Fruit fly (Drosophila melanogaster): ENCODE results near the gene CG12576.

DNA sequence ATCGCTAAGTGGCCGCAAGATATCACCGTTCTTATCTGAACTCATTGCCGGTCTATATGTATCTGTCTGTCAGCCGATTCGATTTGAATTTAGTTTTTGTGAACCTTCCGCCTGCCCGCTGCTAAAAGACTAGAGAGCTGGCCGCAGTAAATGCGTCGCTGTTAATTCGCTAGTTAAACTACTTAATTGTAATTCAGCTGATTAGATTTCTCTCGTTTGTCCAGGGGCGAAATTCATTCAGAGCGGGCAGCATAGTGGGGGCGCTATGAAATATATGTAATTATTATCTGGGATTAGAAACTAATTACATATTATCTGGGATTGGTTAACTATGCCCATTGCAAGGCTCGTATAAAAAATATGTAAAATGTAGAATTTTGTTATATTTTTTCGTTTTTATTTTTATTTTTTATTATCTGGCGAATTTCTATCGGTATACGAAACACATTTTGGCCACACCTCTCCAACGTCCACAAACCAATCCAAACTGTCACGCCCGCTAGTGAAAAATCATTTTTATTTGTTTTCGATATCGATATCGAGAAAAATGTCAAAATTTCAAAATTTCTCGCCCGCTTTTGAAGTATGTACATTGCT lies 32.9 kb downstream of the CG12576 start, which contains the start of the genes CG14615 and tilB:
- TF ChIP-seq lola (GFP tag; optimal IDR thresholded peaks at IDR 0.05): no peak
- no peak for TF ChIP-seq CrebA (GFP tag; optimal IDR thresholded peaks at IDR 0.05; ENCODE audit: borderline replicate concordance)
- no peak for TF ChIP-seq Dfd (GFP tag; optimal IDR thresholded peaks at IDR 0.05)
- no peak for TF ChIP-seq OdsH (GFP tag; optimal IDR thresholded peaks at IDR 0.05)
- TF ChIP-seq woc (GFP tag; optimal IDR thresholded peaks at IDR 0.05): no peak
- no peak for TF ChIP-seq fru (GFP tag; optimal IDR thresholded peaks at IDR 0.05)
- no peak for TF ChIP-seq tai (GFP tag; optimal IDR thresholded peaks at IDR 0.05)
- TF ChIP-seq h (GFP tag; optimal IDR thresholded peaks at IDR 0.05): no peak
- TF ChIP-seq usp (GFP tag; optimal IDR thresholded peaks at IDR 0.05): no peak
- no peak for TF ChIP-seq dsf (GFP tag; optimal IDR thresholded peaks at IDR 0.05; ENCODE audit: borderline replicate concordance)
- no peak for TF ChIP-seq GATAd (GFP tag; optimal IDR thresholded peaks at IDR 0.05)
- TF ChIP-seq Jra (GFP tag; optimal IDR thresholded peaks at IDR 0.05): no peak
- no peak for TF ChIP-seq Myc (optimal IDR thresholded peaks at IDR 0.05)
